Worm (Caenorhabditis elegans) whole organism, late embryonic: Measurements from ENCODE around the gene acdh-7.

Experiments
- F13H6.1 ChIP-seq: sonication (generic microtip); optimal IDR thresholded peaks from 2 replicates; lab custom pipeline; 2016; ENCODE audit warnings: missing genetic modification characterization, missing compliant biosample characterization
- K02D7.2 ChIP-seq: sonication (generic microtip); optimal IDR thresholded peaks from 2 replicates; lab custom pipeline; 2017; ENCODE audit warnings: mild to moderate bottlenecking, missing genetic modification characterization, missing compliant biosample characterization
- K09A11.1 ChIP-seq: sonication (generic microtip); optimal IDR thresholded peaks from 2 replicates; lab custom pipeline; 2017; ENCODE audit warnings: antibody characterized with exemption, mild to moderate bottlenecking, missing genetic modification characterization, missing compliant biosample characterization; ENCODE audit not compliant: insufficient read depth
- T23F11.4 ChIP-seq: fragments of 200-800 bp; sonication (Bioruptor generic); optimal IDR thresholded peaks from 2 replicates; lab custom pipeline; 2018; ENCODE audit warnings: mild to moderate bottlenecking, missing genetic modification characterization, missing compliant biosample characterization
- Y22D7AL.16 ChIP-seq: sonication (generic microtip); optimal IDR thresholded peaks from 2 replicates; lab custom pipeline; 2016; ENCODE audit warnings: missing genetic modification characterization, missing compliant biosample characterization
- ahr-1 ChIP-seq: sonication (generic microtip); optimal IDR thresholded peaks from 2 replicates; lab custom pipeline; 2016; ENCODE audit warnings: missing genetic modification characterization, missing compliant biosample characterization
- ceh-14 ChIP-seq: sonication (generic microtip); optimal IDR thresholded peaks from 2 replicates; lab custom pipeline; 2016; ENCODE audit warnings: missing genotype, missing genetic modification characterization, missing compliant biosample characterization
- ceh-18 ChIP-seq: sonication (generic microtip); optimal IDR thresholded peaks from 2 replicates; lab custom pipeline; 2016; ENCODE audit warnings: missing genetic modification characterization, missing compliant biosample characterization
- ceh-19 ChIP-seq: fragments of 200-800 bp; sonication (Bioruptor generic); optimal IDR thresholded peaks from 2 replicates; lab custom pipeline; 2018; ENCODE audit warnings: mild to moderate bottlenecking, missing genetic modification characterization, missing compliant biosample characterization
- ceh-2 ChIP-seq: sonication (generic microtip); optimal IDR thresholded peaks from 2 replicates; lab custom pipeline; 2016; ENCODE audit warnings: missing genotype, missing genetic modification characterization, missing compliant biosample characterization
- ceh-22 ChIP-seq: sonication (generic microtip); optimal IDR thresholded peaks from 2 replicates; lab custom pipeline; 2017; ENCODE audit warnings: missing biosample characterization, missing genetic modification characterization
- ceh-24 ChIP-seq: sonication (generic microtip); optimal IDR thresholded peaks from 2 replicates; lab custom pipeline; 2016; ENCODE audit warnings: mild to moderate bottlenecking, missing genetic modification characterization, missing compliant biosample characterization
- ceh-30 ChIP-seq: fragments of 150-350 bp; optimal IDR thresholded peaks from 2 replicates; lab custom pipeline; 2014; ENCODE audit warnings: missing biosample characterization, missing genetic modification characterization
- ceh-34 ChIP-seq: sonication (generic microtip); optimal IDR thresholded peaks from 2 replicates; lab custom pipeline; 2016; ENCODE audit warnings: mild to moderate bottlenecking, missing genetic modification characterization, missing compliant biosample characterization
- ceh-45 ChIP-seq: fragments of 200-800 bp; sonication (Bioruptor generic); IDR thresholded peaks from 2 replicates; pipeline ENCODE4 v1.3.6; 2022; ENCODE audit warnings: missing genetic modification reagents, missing genetic modification characterization, missing compliant biosample characterization
- ceh-48 ChIP-seq: sonication (generic microtip); optimal IDR thresholded peaks from 2 replicates; lab custom pipeline; 2016; ENCODE audit warnings: missing genetic modification characterization, inconsistent platforms, missing compliant biosample characterization
- ceh-6 ChIP-seq: fragments of 200-800 bp; sonication (Bioruptor generic); optimal IDR thresholded peaks from 2 replicates; lab custom pipeline; 2018; ENCODE audit warnings: mild to moderate bottlenecking, missing genetic modification characterization, missing compliant biosample characterization
- ceh-9 ChIP-seq: sonication (generic microtip); optimal IDR thresholded peaks from 2 replicates; lab custom pipeline; 2016; ENCODE audit warnings: mild to moderate bottlenecking, missing genetic modification characterization, inconsistent platforms, missing compliant biosample characterization
- che-1 ChIP-seq: sonication (generic microtip); optimal IDR thresholded peaks from 2 replicates; lab custom pipeline; 2016; ENCODE audit warnings: mild to moderate bottlenecking, missing genetic modification characterization, missing compliant biosample characterization
- dmd-4 ChIP-seq: sonication (generic microtip); optimal IDR thresholded peaks from 2 replicates; lab custom pipeline; 2016; ENCODE audit warnings: borderline replicate concordance, missing genetic modification characterization, missing compliant biosample characterization
- dve-1 ChIP-seq: sonication (generic microtip); optimal IDR thresholded peaks from 2 replicates; lab custom pipeline; 2017; ENCODE audit warnings: antibody characterized with exemption, mild to moderate bottlenecking, missing genetic modification characterization, missing compliant biosample characterization
- elt-4 ChIP-seq: sonication (generic microtip); optimal IDR thresholded peaks from 2 replicates; lab custom pipeline; 2016; ENCODE audit warnings: missing genetic modification characterization, missing compliant biosample characterization
- eyg-1 ChIP-seq: sonication (generic microtip); optimal IDR thresholded peaks from 2 replicates; lab custom pipeline; 2016; ENCODE audit warnings: missing genotype, missing genetic modification characterization, missing compliant biosample characterization
- fkh-10 ChIP-seq: fragments of 150-350 bp; optimal IDR thresholded peaks from 2 replicates; lab custom pipeline; 2014; ENCODE audit warnings: missing biosample characterization, missing genetic modification reagents, missing genetic modification characterization
- fkh-6 ChIP-seq: sonication (generic microtip); optimal IDR thresholded peaks from 2 replicates; lab custom pipeline; 2016; ENCODE audit warnings: missing genetic modification characterization, missing compliant biosample characterization
- hlh-15 ChIP-seq: sonication (generic microtip); optimal IDR thresholded peaks from 2 replicates; lab custom pipeline; 2016; ENCODE audit warnings: missing genetic modification characterization, missing compliant biosample characterization
- lin-11 ChIP-seq: fragments of 200-800 bp; sonication (Bioruptor generic); optimal IDR thresholded peaks from 2 replicates; lab custom pipeline; 2018; ENCODE audit warnings: mild to moderate bottlenecking, missing genetic modification characterization, missing compliant biosample characterization
- madf-2 ChIP-seq: sonication (generic microtip); optimal IDR thresholded peaks from 2 replicates; lab custom pipeline; 2017; ENCODE audit warnings: missing genetic modification characterization, missing compliant biosample characterization
- mec-3 ChIP-seq: sonication (generic microtip); optimal IDR thresholded peaks from 2 replicates; lab custom pipeline; 2016; ENCODE audit warnings: borderline replicate concordance, missing genetic modification characterization, missing compliant biosample characterization
- nhr-11 ChIP-seq: fragments of 150-350 bp; optimal IDR thresholded peaks from 2 replicates; lab custom pipeline; 2014; ENCODE audit warnings: missing biosample characterization, missing genetic modification characterization
- nhr-232 ChIP-seq: sonication (generic microtip); optimal IDR thresholded peaks from 2 replicates; lab custom pipeline; 2016; ENCODE audit warnings: missing genetic modification characterization, missing compliant biosample characterization
- npax-4 ChIP-seq: sonication (generic microtip); optimal IDR thresholded peaks from 2 replicates; lab custom pipeline; 2016; ENCODE audit warnings: missing genetic modification characterization, missing compliant biosample characterization
- odd-2 ChIP-seq: sonication (generic microtip); optimal IDR thresholded peaks from 2 replicates; lab custom pipeline; 2017; ENCODE audit warnings: antibody characterized with exemption, mild to moderate bottlenecking, missing genetic modification characterization, missing compliant biosample characterization
- pag-3 ChIP-seq: sonication (generic microtip); optimal IDR thresholded peaks from 2 replicates; lab custom pipeline; 2016; ENCODE audit warnings: missing compliant biosample characterization, missing genetic modification characterization, borderline replicate concordance
- pat-9 ChIP-seq: fragments of 200-800 bp; sonication (Bioruptor generic); optimal IDR thresholded peaks from 2 replicates; lab custom pipeline; 2018; ENCODE audit warnings: mild to moderate bottlenecking, missing genetic modification characterization, moderate library complexity, missing compliant biosample characterization
- pax-1 ChIP-seq: fragments of 150-350 bp; optimal IDR thresholded peaks from 2 replicates; lab custom pipeline; 2014; ENCODE audit warnings: missing biosample characterization, missing genetic modification characterization
- pha-4 ChIP-seq: fragments of 150-350 bp; optimal IDR thresholded peaks from 2 replicates; lab custom pipeline; 2018; ENCODE audit warnings: missing biosample characterization, missing genetic modification reagents, missing genetic modification characterization
- pqm-1 ChIP-seq: sonication (generic microtip); optimal IDR thresholded peaks from 2 replicates; lab custom pipeline; 2016; ENCODE audit warnings: missing genetic modification characterization, missing compliant biosample characterization
- pros-1 ChIP-seq: fragments of 150-350 bp; optimal IDR thresholded peaks from 2 replicates; lab custom pipeline; 2014; ENCODE audit warnings: missing biosample characterization, missing genetic modification reagents, missing genetic modification characterization
- ref-2 ChIP-seq: sonication (generic microtip); optimal IDR thresholded peaks from 2 replicates; lab custom pipeline; 2016; ENCODE audit warnings: missing genetic modification characterization, missing compliant biosample characterization
- sox-2 ChIP-seq: fragments of 200-800 bp; sonication (Bioruptor generic); IDR thresholded peaks from 2 replicates; pipeline ENCODE4 v1.3.6; 2022; ENCODE audit warnings: missing genetic modification reagents, missing genetic modification characterization, missing compliant biosample characterization
- syd-9 ChIP-seq: sonication (generic microtip); optimal IDR thresholded peaks from 2 replicates; lab custom pipeline; 2016; ENCODE audit warnings: mild to moderate bottlenecking, missing genetic modification characterization, moderate library complexity, missing compliant biosample characterization
- tbx-2 ChIP-seq: sonication (generic microtip); optimal IDR thresholded peaks from 2 replicates; lab custom pipeline; 2016; ENCODE audit warnings: missing genetic modification characterization, missing compliant biosample characterization
- unc-3 ChIP-seq, 2 experiments: fragments of 200-800 bp in 1 of 2; sonication (Bioruptor generic) in 1 of 2; sonication (generic microtip) in 1 of 2; conservative IDR thresholded peaks in 1 of 2; optimal IDR thresholded peaks in 1 of 2; 2 replicates each; pipeline versions ENCODE4 v1.3.6 to Lab custom; 2016 to 2022; ENCODE audit warnings: missing compliant biosample characterization in 2 of 2, missing genetic modification characterization in 2 of 2, missing genetic modification reagents in 1 of 2
- unc-42 ChIP-seq: sonication (generic microtip); optimal IDR thresholded peaks from 2 replicates; lab custom pipeline; 2016; ENCODE audit warnings: missing genotype, missing genetic modification characterization, missing compliant biosample characterization
- unc-86 ChIP-seq: sonication (generic microtip); optimal IDR thresholded peaks from 2 replicates; lab custom pipeline; 2016; ENCODE audit warnings: missing genetic modification characterization, missing compliant biosample characterization
- zip-5 ChIP-seq: sonication (generic microtip); optimal IDR thresholded peaks from 2 replicates; lab custom pipeline; 2016; ENCODE audit warnings: missing genetic modification characterization, missing compliant biosample characterization
- ztf-16 ChIP-seq: sonication (generic microtip); optimal IDR thresholded peaks from 2 replicates; lab custom pipeline; 2017; ENCODE audit warnings: missing genetic modification characterization, missing compliant biosample characterization

The acdh-7 gene

ce11 chrX:17185696-17186430, 31.0 kb downstream of the acdh-7 start, which contains the start of gene sid-3:
sid-3 (plus strand) TSS chrX:17186380.
- TF ChIP-seq ztf-16 (tag; lab: Kevin White, UChicago) (no peak), hlh-15 (tag; lab: Kevin White, UChicago) (no peak), ceh-9 (tag; lab: Kevin White, UChicago) (no peak), che-1 (tag; lab: Kevin White, UChicago) (no peak), pat-9 (tag; lab: Kevin White, UChicago) (no peak), ceh-45 (GFP tag; lab: Robert Waterston, UW) (no peak), ceh-34 (tag; lab: Kevin White, UChicago) (no peak), tbx-2 (tag; lab: Kevin White, UChicago) (no peak), K09A11.1 (tag; lab: Kevin White, UChicago) (no peak), dve-1 (no peak), npax-4 (tag; lab: Kevin White, UChicago) (no peak), dmd-4 (tag; lab: Kevin White, UChicago) (no peak)

ce11 chrX:17184363-17184762, 32.5 kb downstream of the acdh-7 start:
- no peak for TF ChIP-seq Y22D7AL.16
- TF ChIP-seq zip-5 (tag; lab: Kevin White, UChicago) = no peak
- no peak for TF ChIP-seq fkh-10
- peak; percentile 72 for TF ChIP-seq ceh-19 (GFP tag; lab: Kevin White, UChicago)
- TF ChIP-seq che-1 (tag; lab: Kevin White, UChicago) = no peak
- peak; percentile 4 for TF ChIP-seq ceh-6 (GFP tag; lab: Kevin White, UChicago)
- no peak for TF ChIP-seq odd-2
- no peak for TF ChIP-seq sox-2 (GFP tag; lab: Robert Waterston, UW)
- no peak for TF ChIP-seq pqm-1 (tag; lab: Kevin White, UChicago)
- TF ChIP-seq unc-86 (tag; lab: Kevin White, UChicago) = no peak
- TF ChIP-seq eyg-1 (tag; lab: Kevin White, UChicago) = no peak
- TF ChIP-seq K02D7.2 (tag; lab: Kevin White, UChicago) = no peak
- peak; percentile 65 for TF ChIP-seq F13H6.1
- TF ChIP-seq npax-4 (tag; lab: Kevin White, UChicago) = no peak
- no peak for TF ChIP-seq T23F11.4 (GFP tag; lab: Kevin White, UChicago)
- TF ChIP-seq ahr-1 = no peak
- no peak for TF ChIP-seq ceh-45 (GFP tag; lab: Robert Waterston, UW)
- no peak for TF ChIP-seq ceh-24 (tag; lab: Kevin White, UChicago)
- no peak for TF ChIP-seq nhr-232
- no peak for TF ChIP-seq ceh-30 (tag; lab: Kevin White, UChicago)
- TF ChIP-seq pros-1 = peak; percentile 33
- TF ChIP-seq ceh-2 = peak; percentile 52
- peak; percentile 22 for TF ChIP-seq dve-1
- peak; percentile 78 for TF ChIP-seq ceh-18 (tag; lab: Kevin White, UChicago)
- peak; percentile 19 for TF ChIP-seq syd-9 (tag; lab: Kevin White, UChicago)
- TF ChIP-seq pha-4 (tag; lab: Kevin White, UChicago) = no peak
- no peak for TF ChIP-seq lin-11 (tag; lab: Kevin White, UChicago)
- no peak for TF ChIP-seq ceh-22 (tag; lab: Kevin White, UChicago)
- TF ChIP-seq fkh-6 (tag; lab: Kevin White, UChicago) = peak; percentile 52
- no peak for TF ChIP-seq pax-1 (tag; lab: Kevin White, UChicago)
- TF ChIP-seq tbx-2 (tag; lab: Kevin White, UChicago) = peak; percentile 71
- no peak for TF ChIP-seq pag-3 (tag; lab: Kevin White, UChicago)
- TF ChIP-seq madf-2 = no peak
- no peak for TF ChIP-seq mec-3 (tag; lab: Kevin White, UChicago)
- no peak for TF ChIP-seq elt-4 (tag; lab: Kevin White, UChicago)
- TF ChIP-seq hlh-15 (tag; lab: Kevin White, UChicago) = no peak
- TF ChIP-seq ref-2 (tag; lab: Kevin White, UChicago) = peak; percentile 79
- no peak for TF ChIP-seq pat-9 (tag; lab: Kevin White, UChicago)
- TF ChIP-seq nhr-11 = no peak
- peak; percentile 89 for TF ChIP-seq ceh-34 (tag; lab: Kevin White, UChicago)
- TF ChIP-seq unc-42 (tag; lab: Kevin White, UChicago) = peak; percentile 42
- TF ChIP-seq unc-3 (GFP tag; conservative IDR thresholded peaks at IDR 0.05; lab: Robert Waterston, UW) = no peak
- no peak for TF ChIP-seq unc-3 (tag; optimal IDR thresholded peaks at IDR 0.05; lab: Kevin White, UChicago)
- peak; percentile 21 for TF ChIP-seq ceh-48 (tag; lab: Kevin White, UChicago)
- no peak for TF ChIP-seq ceh-9 (tag; lab: Kevin White, UChicago)
- peak; percentile 73 for TF ChIP-seq ceh-14
